Worm (Caenorhabditis elegans): ENCODE measurements around the gene F54C8.7.

DNA sequence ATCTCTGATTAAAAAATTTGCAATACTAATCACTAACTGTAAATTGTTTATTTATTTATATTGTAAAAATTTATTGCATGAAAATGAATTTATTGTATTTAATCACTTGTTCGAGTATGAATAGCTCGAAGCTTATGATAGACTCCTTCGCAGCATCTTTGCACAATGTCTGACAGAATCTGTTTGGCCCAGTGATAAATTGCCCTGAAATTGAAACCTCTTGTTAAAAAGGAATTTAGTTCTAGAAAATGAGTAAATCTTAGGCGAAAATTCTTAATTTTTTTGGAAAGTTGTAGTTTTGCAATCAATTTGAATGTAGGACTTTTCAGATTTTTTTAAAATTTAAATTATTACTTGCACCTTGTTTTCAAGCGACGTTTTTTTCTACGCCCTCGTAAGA is 18.9 kb downstream of the F54C8.7 start:
- TF ChIP-seq hmbx-1 (tag; optimal IDR thresholded peaks at IDR 0.05): no peak
- TF ChIP-seq ama-1 (optimal IDR thresholded peaks at IDR 0.05): no peak
- no peak for TF ChIP-seq flt-1 (GFP tag; IDR thresholded peaks at IDR 0.05)
- TF ChIP-seq hnd-1 (tag; optimal IDR thresholded peaks at IDR 0.05): no peak
- TF ChIP-seq tra-4 (tag; optimal IDR thresholded peaks at IDR 0.05): no peak
- TF ChIP-seq F13C5.2 (tag; optimal IDR thresholded peaks at IDR 0.05): no peak
